Fruit fly (Drosophila melanogaster) whole organism, embryonic: Measurements from ENCODE around the gene CG2962.

Experiments
- CG10366 ChIP-seq: fragments of 200-800 bp; sonication (Bioruptor generic); IDR thresholded peaks from 2 replicates; pipeline ENCODE4 v1.3.6; 2022; ENCODE audit warnings: missing biosample characterization, missing genetic modification characterization
- CG11085 ChIP-seq: fragments of 200-800 bp; sonication (Bioruptor generic); IDR thresholded peaks from 2 replicates; pipeline ENCODE4 v1.3.6; 2022; ENCODE audit warnings: missing biosample characterization, missing genetic modification characterization
- CG12299 ChIP-seq: fragments of 200-800 bp; sonication (Bioruptor generic); optimal IDR thresholded peaks from 2 replicates; lab custom pipeline; 2018; ENCODE audit warnings: missing biosample characterization, mild to moderate bottlenecking, missing genetic modification characterization
- CG12659 ChIP-seq: fragments of 200-800 bp; sonication (Bioruptor generic); optimal IDR thresholded peaks from 3 replicates; lab custom pipeline; 2017; ENCODE audit warnings: mild to moderate bottlenecking, missing biosample characterization, missing genetic modification reagents, missing genetic modification characterization
- CG12769 ChIP-seq: fragments of 200-800 bp; sonication (Bioruptor generic); optimal IDR thresholded peaks from 2 replicates; lab custom pipeline; 2019; ENCODE audit warnings: missing biosample characterization, mild to moderate bottlenecking, missing genetic modification characterization, moderate library complexity
- CG13775 ChIP-seq: fragments of 200-800 bp; sonication (Bioruptor generic); optimal IDR thresholded peaks from 3 replicates; lab custom pipeline; 2017; ENCODE audit warnings: missing biosample characterization, mild to moderate bottlenecking, missing genetic modification characterization
- CG14860 ChIP-seq: fragments of 200-800 bp; sonication (Bioruptor generic); IDR thresholded peaks from 3 replicates; pipeline ENCODE4 v1.3.6; 2022; ENCODE audit warnings: missing biosample characterization, missing genetic modification characterization; ENCODE audit not compliant: partially characterized antibody
- CG15011 ChIP-seq: fragments of 200-800 bp; sonication (Bioruptor generic); optimal IDR thresholded peaks from 3 replicates; lab custom pipeline; 2018; ENCODE audit warnings: missing biosample characterization, mild to moderate bottlenecking, missing genetic modification characterization
- CG17361 ChIP-seq: fragments of 200-800 bp; sonication (Bioruptor generic); IDR thresholded peaks from 3 replicates; pipeline ENCODE4 v1.3.6; 2022; ENCODE audit warnings: missing biosample characterization, missing genetic modification characterization
- CG18599 ChIP-seq: fragments of 200-800 bp; sonication (Bioruptor generic); optimal IDR thresholded peaks from 3 replicates; lab custom pipeline; 2017; ENCODE audit warnings: missing biosample characterization, missing genetic modification characterization, mild to moderate bottlenecking, moderate library complexity, missing genetic modification reagents
- CG2712 ChIP-seq: fragments of 200-800 bp; optimal IDR thresholded peaks from 3 replicates; lab custom pipeline; 2019; ENCODE audit warnings: missing biosample characterization, mild to moderate bottlenecking, missing genetic modification characterization, moderate library complexity
- CG30403 ChIP-seq: fragments of 200-800 bp; sonication (Bioruptor generic); optimal IDR thresholded peaks from 3 replicates; lab custom pipeline; 2016; ENCODE audit warnings: missing biosample characterization, missing genetic modification characterization
- CG3281 ChIP-seq: fragments of 200-800 bp; sonication (Bioruptor generic); optimal IDR thresholded peaks from 3 replicates; lab custom pipeline; 2017; ENCODE audit warnings: missing biosample characterization, mild to moderate bottlenecking, missing genetic modification characterization
- CG33557 ChIP-seq: fragments of 200-800 bp; sonication (Bioruptor generic); optimal IDR thresholded peaks from 2 replicates; lab custom pipeline; 2019; ENCODE audit warnings: missing biosample characterization, mild to moderate bottlenecking, missing genetic modification characterization, moderate library complexity
- CG3847 ChIP-seq: fragments of 200-800 bp; sonication (Bioruptor generic); IDR thresholded peaks from 2 replicates; pipeline ENCODE4 v1.3.6; 2022; ENCODE audit warnings: missing biosample characterization, missing genetic modification characterization
- CG3995 ChIP-seq: fragments of 200-800 bp; sonication (Bioruptor generic); optimal IDR thresholded peaks from 3 replicates; lab custom pipeline; 2016; ENCODE audit warnings: missing biosample characterization, missing genetic modification characterization
- CG4328 ChIP-seq: fragments of 200-800 bp; sonication (Bioruptor generic); optimal IDR thresholded peaks from 3 replicates; lab custom pipeline; 2017; ENCODE audit warnings: missing biosample characterization, missing genetic modification reagents, missing genetic modification characterization
- CG5245 ChIP-seq: fragments of 200-800 bp; sonication (Bioruptor generic); optimal IDR thresholded peaks from 3 replicates; lab custom pipeline; 2016; ENCODE audit warnings: missing biosample characterization, missing genetic modification characterization
- CG8924 ChIP-seq: fragments of 200-800 bp; optimal IDR thresholded peaks from 3 replicates; lab custom pipeline; 2019; ENCODE audit warnings: missing biosample characterization, mild to moderate bottlenecking, missing genetic modification characterization, moderate library complexity
- CG9817 ChIP-seq: fragments of 200-800 bp; sonication (Bioruptor generic); optimal IDR thresholded peaks from 2 replicates; lab custom pipeline; 2018; ENCODE audit warnings: missing biosample characterization, mild to moderate bottlenecking, missing genetic modification characterization, moderate library complexity
- D ChIP-seq, 2 experiments: fragments of 200-800 bp in 1 of 2; fragments of >200 bp in 1 of 2; sonication (Bioruptor generic) in 1 of 2; optimal IDR thresholded peaks; 2 replicates in 1 of 2; 3 replicates in 1 of 2; lab custom pipeline; 2017; ENCODE audit warnings: mild to moderate bottlenecking in 1 of 2, missing biosample characterization in 1 of 2, missing genetic modification characterization in 1 of 2, missing genetic modification reagents in 1 of 2
- Drgx ChIP-seq: fragments of 200-800 bp; sonication (Bioruptor generic); IDR thresholded peaks from 2 replicates; pipeline ENCODE4 v1.3.6; 2022; ENCODE audit warnings: missing biosample characterization, missing genetic modification characterization
- Fer1 ChIP-seq: fragments of 200-800 bp; sonication (Bioruptor generic); optimal IDR thresholded peaks from 2 replicates; lab custom pipeline; 2017; ENCODE audit warnings: missing biosample characterization, mild to moderate bottlenecking, missing genetic modification characterization
- Gug ChIP-seq: fragments of 200-800 bp; sonication (Bioruptor generic); IDR thresholded peaks from 4 replicates; pipeline ENCODE4 v1.3.6; 2022; ENCODE audit warnings: missing biosample characterization, missing genetic modification characterization
- Hr3 ChIP-seq: fragments of 200-800 bp; sonication (Bioruptor generic); optimal IDR thresholded peaks from 3 replicates; lab custom pipeline; 2016; ENCODE audit warnings: missing biosample characterization, missing genetic modification characterization
- Myb ChIP-seq: fragments of 200-800 bp; sonication (Bioruptor generic); optimal IDR thresholded peaks from 2 replicates; lab custom pipeline; 2016; ENCODE audit warnings: missing biosample characterization, missing genetic modification characterization
- Rfx ChIP-seq: fragments of 200-800 bp; sonication (Bioruptor generic); IDR thresholded peaks from 2 replicates; pipeline ENCODE4 v1.3.6; 2022; ENCODE audit warnings: missing biosample characterization, missing genetic modification characterization
- al ChIP-seq: fragments of 200-800 bp; sonication (Bioruptor generic); IDR thresholded peaks from 2 replicates; pipeline ENCODE4 v1.3.6; 2022; ENCODE audit warnings: missing biosample characterization, missing genetic modification characterization
- caup ChIP-seq: fragments of 200-800 bp; sonication (Bioruptor generic); optimal IDR thresholded peaks from 3 replicates; lab custom pipeline; 2017; ENCODE audit warnings: missing biosample characterization, mild to moderate bottlenecking, missing genetic modification characterization, moderate library complexity; ENCODE audit not compliant: severe bottlenecking
- cwo ChIP-seq: fragments of 200-800 bp; sonication (Bioruptor generic); optimal IDR thresholded peaks from 3 replicates; lab custom pipeline; 2017; ENCODE audit warnings: missing biosample characterization, missing genetic modification characterization, mild to moderate bottlenecking, moderate library complexity, missing genetic modification reagents
- dpn ChIP-seq, 2 experiments: fragments of 200-800 bp; sonication (Bioruptor generic); optimal IDR thresholded peaks; 3 replicates each; lab custom pipeline; 2016; ENCODE audit warnings: missing biosample characterization in 2 of 2, missing genetic modification characterization in 2 of 2
- exex ChIP-seq: fragments of 200-800 bp; sonication (Bioruptor generic); optimal IDR thresholded peaks from 4 replicates; lab custom pipeline; 2018; ENCODE audit warnings: missing biosample characterization, mild to moderate bottlenecking, missing genetic modification characterization, moderate library complexity
- lab ChIP-seq: fragments of 200-800 bp; sonication (Bioruptor generic); optimal IDR thresholded peaks from 3 replicates; lab custom pipeline; 2017; ENCODE audit warnings: missing biosample characterization, missing genetic modification characterization, mild to moderate bottlenecking, moderate library complexity, missing genetic modification reagents
- nmo ChIP-seq: fragments of 200-800 bp; sonication (Bioruptor generic); optimal IDR thresholded peaks from 2 replicates; lab custom pipeline; 2018; ENCODE audit warnings: missing biosample characterization, mild to moderate bottlenecking, missing genetic modification characterization, moderate library complexity
- phol ChIP-seq: fragments of 200-800 bp; sonication (Bioruptor generic); optimal IDR thresholded peaks from 3 replicates; lab custom pipeline; 2018; ENCODE audit warnings: missing biosample characterization, mild to moderate bottlenecking, missing genetic modification characterization, moderate library complexity
- seq ChIP-seq: fragments of 200-800 bp; sonication (Bioruptor generic); IDR thresholded peaks from 2 replicates; pipeline ENCODE4 v1.3.6; 2022; ENCODE audit warnings: missing biosample characterization, missing genetic modification characterization
- tgo ChIP-seq: fragments of 200-800 bp; sonication (Bioruptor generic); IDR thresholded peaks from 3 replicates; pipeline ENCODE4 v1.3.6; 2022; ENCODE audit warnings: missing biosample characterization, missing genetic modification characterization
- tin ChIP-seq: fragments of 200-800 bp; sonication (Bioruptor generic); optimal IDR thresholded peaks from 3 replicates; lab custom pipeline; 2016; ENCODE audit warnings: missing biosample characterization, missing genetic modification characterization
- tx ChIP-seq: fragments of 200-800 bp; sonication (Bioruptor generic); optimal IDR thresholded peaks from 2 replicates; lab custom pipeline; 2016; ENCODE audit warnings: missing biosample characterization, missing genetic modification characterization
- unpg ChIP-seq: fragments of 200-800 bp; sonication (Bioruptor generic); optimal IDR thresholded peaks from 3 replicates; lab custom pipeline; 2018; ENCODE audit warnings: missing biosample characterization, mild to moderate bottlenecking, missing genetic modification characterization, moderate library complexity
- zf30C ChIP-seq: fragments of 200-800 bp; sonication (Bioruptor generic); optimal IDR thresholded peaks from 3 replicates; lab custom pipeline; 2018; ENCODE audit warnings: missing biosample characterization, mild to moderate bottlenecking, missing genetic modification characterization

CG2962 gene

DNA sequence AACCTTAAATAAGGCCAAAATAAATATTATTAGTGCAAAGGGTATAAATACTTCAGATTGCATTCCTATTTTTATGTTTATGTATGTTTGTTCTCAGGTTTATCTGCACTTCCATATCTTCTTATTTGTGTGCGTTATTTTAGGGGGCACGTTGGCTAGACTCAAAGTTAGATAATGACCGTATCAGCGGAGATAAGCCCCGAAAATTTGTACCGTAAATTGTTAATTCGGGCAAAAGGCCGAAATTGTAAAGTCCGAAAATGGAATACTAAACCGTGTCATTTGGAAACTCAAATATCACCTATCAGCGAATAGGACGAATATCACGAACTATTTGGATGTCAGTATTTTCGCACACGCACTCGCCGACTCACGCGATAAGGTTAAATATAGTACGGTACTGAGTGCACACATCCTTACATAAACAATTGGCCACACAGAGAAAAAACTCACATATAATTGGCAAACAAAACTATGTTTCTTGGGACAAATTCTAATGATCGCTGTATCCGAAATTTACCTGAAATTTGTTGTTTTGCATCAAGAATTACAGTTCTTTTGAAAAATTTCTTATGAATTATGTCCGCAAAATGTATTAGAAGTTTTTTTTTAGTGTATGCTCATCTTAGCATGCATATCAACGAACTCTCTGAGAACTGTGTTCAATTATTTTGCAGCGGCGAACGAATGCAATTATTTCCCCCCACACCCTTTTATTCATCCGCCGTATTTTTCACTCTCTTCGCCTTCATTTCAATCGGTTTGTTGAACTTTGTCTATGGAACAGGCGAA is 46.9 kb upstream of the CG2962 start, which contains the start of gene Hk (continued):
- peak; percentile 10 for TF ChIP-seq CG2712
- peak; percentile 49 for TF ChIP-seq CG12769 (tag; lab: Kevin White, UChicago)
- TF ChIP-seq lab (GFP tag; lab: Kevin White, UChicago) = peak; percentile 60
- peak; percentile 38 for TF ChIP-seq tx (GFP tag; lab: Kevin White, UChicago)
- no peak for TF ChIP-seq CG14860
- 0 out of 2 replicates have a peak, but pooled peaks have one; percentile 18 for TF ChIP-seq CG3847 (GFP tag; lab: Robert Waterston, UW)
- TF ChIP-seq nmo = peak; percentile 20
- no peak for TF ChIP-seq D (optimal IDR thresholded peaks at IDR 0.05; lab: Kevin White, UChicago)
- peak; percentile 3 for TF ChIP-seq D (GFP tag; optimal IDR thresholded peaks at IDR 0.05; lab: Kevin White, UChicago)
- peak; percentile 39 for TF ChIP-seq CG12659
- TF ChIP-seq unpg (GFP tag; lab: Kevin White, UChicago) = peak; percentile 28
- 0 out of 4 replicates have a peak, but pooled peaks have one; percentile 5 for TF ChIP-seq Gug (GFP tag; lab: Robert Waterston, UW)
- TF ChIP-seq Drgx (GFP tag; lab: Robert Waterston, UW) = peak; percentile 94
- TF ChIP-seq CG15011 = peak; percentile 24
- TF ChIP-seq CG3281 = peak; percentile 59
- peak; percentile 14 for TF ChIP-seq tin (GFP tag; lab: Kevin White, UChicago)
- peak; percentile 55 for TF ChIP-seq cwo (GFP tag; lab: Kevin White, UChicago)
- peak; percentile 35 for TF ChIP-seq CG10366 (GFP tag; lab: Robert Waterston, UW)
- TF ChIP-seq al (GFP tag; lab: Robert Waterston, UW) = peak; percentile 29; the same call in 1 of the 2 replicates
- peak; percentile 57 for TF ChIP-seq zf30C (GFP tag; lab: Kevin White, UChicago)
- TF ChIP-seq CG11085 (GFP tag; lab: Robert Waterston, UW) = no peak
- TF ChIP-seq CG8924 (tag; lab: Kevin White, UChicago) = peak; percentile 4
- peak; percentile 46 for TF ChIP-seq CG9817 (tag; lab: Kevin White, UChicago)
- peak; percentile 11 for TF ChIP-seq Hr3 (GFP tag; lab: Kevin White, UChicago)
- 0 out of 2 replicates have a peak, but pooled peaks have one; percentile 24 for TF ChIP-seq seq
- peak; percentile 5 for TF ChIP-seq caup (GFP tag; lab: Kevin White, UChicago)
- TF ChIP-seq CG13775 (GFP tag; lab: Kevin White, UChicago) = peak; percentile 55
- peak; percentile 5 for TF ChIP-seq Myb
- peak; percentile 77 for TF ChIP-seq CG18599 (GFP tag; lab: Kevin White, UChicago)
- TF ChIP-seq CG3995 (GFP tag; lab: Kevin White, UChicago) = peak; percentile 12
- TF ChIP-seq CG33557 = no peak
- TF ChIP-seq Fer1 (GFP tag; lab: Kevin White, UChicago) = peak; percentile 54
- no peak for TF ChIP-seq CG4328 (GFP tag; lab: Kevin White, UChicago)
- peak; percentile 45 for TF ChIP-seq CG30403
- TF ChIP-seq Rfx (GFP tag; lab: Robert Waterston, UW) = peak; percentile 57
- peak; percentile 15 to 50 for TF ChIP-seq dpn (GFP tag; optimal IDR thresholded peaks at IDR 0.05; lab: Kevin White, UChicago)
- peak; percentile 22 for TF ChIP-seq phol (tag; lab: Kevin White, UChicago)
- TF ChIP-seq exex (tag; lab: Kevin White, UChicago) = peak; percentile 51
- 0 out of 3 replicates have a peak, but pooled peaks have one; percentile 8 for TF ChIP-seq CG17361 (GFP tag; lab: Robert Waterston, UW)
- peak; percentile 3 for TF ChIP-seq CG12299 (tag; lab: Kevin White, UChicago)
- no peak for TF ChIP-seq CG5245
- TF ChIP-seq tgo (GFP tag; lab: Robert Waterston, UW) = peak; percentile 30; the same call in 1 of the 3 replicates
